Fruit fly (Drosophila melanogaster) whole organism, prepupa: ENCODE measurements around the gene CG44259.

Experiments
- CG10669 ChIP-seq: fragments of 200-800 bp; sonication (Bioruptor generic); optimal IDR thresholded peaks from 3 replicates; lab custom pipeline; 2018; ENCODE audit warnings: missing biosample characterization, mild to moderate bottlenecking, missing genetic modification characterization, moderate library complexity
- CG8632 ChIP-seq: fragments of 200-800 bp; sonication (Bioruptor generic); optimal IDR thresholded peaks from 3 replicates; lab custom pipeline; 2016; ENCODE audit warnings: missing biosample characterization, missing genetic modification characterization
- Ets96B ChIP-seq: fragments of 200-800 bp; optimal IDR thresholded peaks from 2 replicates; lab custom pipeline; 2019; ENCODE audit warnings: missing biosample characterization, mild to moderate bottlenecking, missing genetic modification characterization, moderate library complexity
- Hr39 ChIP-seq: fragments of 200-800 bp; sonication (Bioruptor generic); optimal IDR thresholded peaks from 2 replicates; lab custom pipeline; 2016; ENCODE audit warnings: missing biosample characterization, missing genetic modification characterization
- Hr4 ChIP-seq: fragments of 200-800 bp; sonication (Bioruptor generic); optimal IDR thresholded peaks from 3 replicates; lab custom pipeline; 2016; ENCODE audit warnings: missing biosample characterization, missing genetic modification characterization
- achi ChIP-seq: fragments of 200-800 bp; sonication (Bioruptor generic); optimal IDR thresholded peaks from 3 replicates; lab custom pipeline; 2016; ENCODE audit warnings: missing biosample characterization, missing genetic modification characterization
- fd85E ChIP-seq: fragments of 200-800 bp; sonication (Bioruptor generic); optimal IDR thresholded peaks from 3 replicates; lab custom pipeline; 2016; ENCODE audit warnings: missing biosample characterization, missing genetic modification characterization

dm6 chr3R:17283495-17283894 is 29.6 kb upstream of the CG44259 start, which contains the start of gene CG31418:
- TF ChIP-seq Hr4 (GFP tag; lab: Kevin White, UChicago) (no peak), fd85E (GFP tag; lab: Kevin White, UChicago) (no peak), achi (GFP tag; lab: Kevin White, UChicago) (no peak), CG8632 (GFP tag; lab: Kevin White, UChicago) (no peak), CG10669 (GFP tag; lab: Kevin White, UChicago) (no peak), Ets96B (no peak), Hr39 (GFP tag; lab: Kevin White, UChicago) (no peak)
